Worm (Caenorhabditis elegans) whole organism, midembryonic: Measurements from ENCODE around the gene R09H10.1.

Source experiments
- T22C8.4 ChIP-seq: fragments of 200-800 bp; sonication (Bioruptor generic); IDR thresholded peaks from 2 replicates; pipeline ENCODE4 v1.3.6; 2022; ENCODE audit warnings: missing genetic modification characterization, missing compliant biosample characterization
- cog-1 ChIP-seq: sonication (generic microtip); optimal IDR thresholded peaks from 2 replicates; lab custom pipeline; 2016; ENCODE audit warnings: missing genetic modification characterization, missing compliant biosample characterization
- flt-1 ChIP-seq: fragments of 200-800 bp; sonication (Bioruptor generic); IDR thresholded peaks from 2 replicates; pipeline ENCODE4 v1.3.6; 2022; ENCODE audit warnings: missing genetic modification characterization, missing compliant biosample characterization
- klf-2 ChIP-seq: fragments of 200-800 bp; sonication (Bioruptor generic); conservative IDR thresholded peaks from 2 replicates; pipeline ENCODE4 v1.3.6; 2022; ENCODE audit warnings: missing genetic modification reagents, missing genetic modification characterization, missing compliant biosample characterization
- med-1 ChIP-seq: sonication (generic microtip); optimal IDR thresholded peaks from 2 replicates; lab custom pipeline; 2017; ENCODE audit warnings: missing genetic modification characterization, mild to moderate bottlenecking, missing compliant biosample characterization, antibody characterized with exemption, missing genetic modification reagents; ENCODE audit not compliant: insufficient read depth
- ref-1 ChIP-seq: fragments of 200-800 bp; sonication (Bioruptor generic); conservative IDR thresholded peaks from 2 replicates; pipeline ENCODE4 v1.3.6; 2022; ENCODE audit warnings: missing genetic modification reagents, missing genetic modification characterization, missing compliant biosample characterization
- tab-1 ChIP-seq: fragments of 200-800 bp; sonication (Bioruptor generic); IDR thresholded peaks from 2 replicates; pipeline ENCODE4 v1.3.6; 2022; ENCODE audit warnings: missing genetic modification characterization, missing compliant biosample characterization
- ztf-23 ChIP-seq: fragments of 200-800 bp; sonication (Bioruptor generic); IDR thresholded peaks from 2 replicates; pipeline ENCODE4 v1.3.6; 2022; ENCODE audit warnings: missing genetic modification reagents, missing genetic modification characterization, missing compliant biosample characterization
- ztf-29 ChIP-seq: fragments of 200-800 bp; sonication (Bioruptor generic); IDR thresholded peaks from 2 replicates; pipeline ENCODE4 v1.3.6; 2022; ENCODE audit warnings: missing genetic modification reagents, missing genetic modification characterization, missing compliant biosample characterization

Gene R09H10.1

ce11 chrIV:10599983-10600382, at the start of gene R09H10.1:
Gene R09H10.1, plus strand, starts transcription at chrIV:10600283.
- TF ChIP-seq T22C8.4 (no peak), med-1 (GFP tag; lab: Kevin White, UChicago) (no peak), cog-1 (tag; lab: Kevin White, UChicago) (no peak), ztf-23 (GFP tag; lab: Robert Waterston, UW) (no peak), tab-1 (no peak), ref-1 (GFP tag; lab: Robert Waterston, UW) (no peak), klf-2 (GFP tag; lab: Robert Waterston, UW) (no peak), flt-1 (GFP tag; lab: Robert Waterston, UW) (no peak), ztf-29 (GFP tag; lab: Robert Waterston, UW) (no peak)

ce11 chrIV:10554947-10555346, 45.1 kb upstream of the R09H10.1 start, which contains the start of gene zim-2:
Gene zim-2, plus strand, starts transcription at chrIV:10555247.
- TF ChIP-seq flt-1 (GFP tag; lab: Robert Waterston, UW), result no peak
- TF ChIP-seq ztf-29 (GFP tag; lab: Robert Waterston, UW), result no peak
- no peak for TF ChIP-seq tab-1
- no peak for TF ChIP-seq klf-2 (GFP tag; lab: Robert Waterston, UW)
- no peak for TF ChIP-seq T22C8.4
- no peak for TF ChIP-seq cog-1 (tag; lab: Kevin White, UChicago)
- no peak for TF ChIP-seq ztf-23 (GFP tag; lab: Robert Waterston, UW)
- TF ChIP-seq med-1 (GFP tag; lab: Kevin White, UChicago), result no peak
- TF ChIP-seq ref-1 (GFP tag; lab: Robert Waterston, UW), result no peak

ce11 chrIV:10558415-10558814, 41.7 kb upstream of the R09H10.1 start, which contains the start of gene zim-3:
Gene zim-3, plus strand, starts transcription at chrIV:10558715.
- TF ChIP-seq ref-1 (GFP tag; lab: Robert Waterston, UW) (no peak), cog-1 (tag; lab: Kevin White, UChicago) (no peak), T22C8.4 (no peak), tab-1 (no peak), ztf-23 (GFP tag; lab: Robert Waterston, UW) (no peak), klf-2 (GFP tag; lab: Robert Waterston, UW) (no peak), flt-1 (GFP tag; lab: Robert Waterston, UW) (no peak), ztf-29 (GFP tag; lab: Robert Waterston, UW) (no peak), med-1 (GFP tag; lab: Kevin White, UChicago) (no peak)

- TF ChIP-seq cog-1 (tag; lab: Kevin White, UChicago) (no peak), med-1 (GFP tag; lab: Kevin White, UChicago) (no peak), ref-1 (GFP tag; lab: Robert Waterston, UW) (no peak), T22C8.4 (no peak)
Observed at ce11 chrIV:10561605-10562004, 38.5 kb upstream of the R09H10.1 start, which contains the start of gene him-8. Gene him-8, plus strand, starts transcription at chrIV:10561905.

- TF ChIP-seq ref-1 (GFP tag; lab: Robert Waterston, UW) (no peak), tab-1 (no peak), ztf-23 (GFP tag; lab: Robert Waterston, UW) (no peak), klf-2 (GFP tag; lab: Robert Waterston, UW) (no peak), ztf-29 (GFP tag; lab: Robert Waterston, UW) (no peak), flt-1 (GFP tag; lab: Robert Waterston, UW) (no peak), T22C8.4 (no peak), med-1 (GFP tag; lab: Kevin White, UChicago) (no peak), cog-1 (tag; lab: Kevin White, UChicago) (no peak)
Observed at ce11 chrIV:10564613-10565012, 35.5 kb upstream of the R09H10.1 start.

ce11 chrIV:10565282-10565681, 34.8 kb upstream of the R09H10.1 start:
- TF ChIP-seq klf-2 (GFP tag; lab: Robert Waterston, UW) (no peak), flt-1 (GFP tag; lab: Robert Waterston, UW) (no peak), ztf-29 (GFP tag; lab: Robert Waterston, UW) (no peak), tab-1 (no peak), med-1 (GFP tag; lab: Kevin White, UChicago) (no peak), cog-1 (tag; lab: Kevin White, UChicago) (no peak), ref-1 (GFP tag; lab: Robert Waterston, UW) (no peak), ztf-23 (GFP tag; lab: Robert Waterston, UW) (no peak), T22C8.4 (no peak)

ce11 chrIV:10567822-10568221, 32.3 kb upstream of the R09H10.1 start:
- TF ChIP-seq ztf-29 (GFP tag; lab: Robert Waterston, UW) (no peak), tab-1 (no peak), klf-2 (GFP tag; lab: Robert Waterston, UW) (no peak), cog-1 (tag; lab: Kevin White, UChicago) (no peak), T22C8.4 (no peak), ref-1 (GFP tag; lab: Robert Waterston, UW) (no peak), ztf-23 (GFP tag; lab: Robert Waterston, UW) (no peak), flt-1 (GFP tag; lab: Robert Waterston, UW) (no peak), med-1 (GFP tag; lab: Kevin White, UChicago) (no peak)

ce11 chrIV:10570065-10570464, 30.0 kb upstream of the R09H10.1 start:
- no peak for TF ChIP-seq med-1 (GFP tag; lab: Kevin White, UChicago)
- TF ChIP-seq ztf-29 (GFP tag; lab: Robert Waterston, UW), result no peak
- TF ChIP-seq ztf-23 (GFP tag; lab: Robert Waterston, UW), result no peak
- no peak for TF ChIP-seq tab-1
- no peak for TF ChIP-seq klf-2 (GFP tag; lab: Robert Waterston, UW)
- TF ChIP-seq cog-1 (tag; lab: Kevin White, UChicago), result no peak
- TF ChIP-seq T22C8.4, result no peak
- no peak for TF ChIP-seq ref-1 (GFP tag; lab: Robert Waterston, UW)
- TF ChIP-seq flt-1 (GFP tag; lab: Robert Waterston, UW), result no peak

ce11 chrIV:10571020-10571419, 29.1 kb upstream of the R09H10.1 start:
- TF ChIP-seq med-1 (GFP tag; lab: Kevin White, UChicago), result no peak
- TF ChIP-seq ref-1 (GFP tag; lab: Robert Waterston, UW), result no peak
- TF ChIP-seq ztf-23 (GFP tag; lab: Robert Waterston, UW), result no peak
- TF ChIP-seq T22C8.4, result no peak
- no peak for TF ChIP-seq cog-1 (tag; lab: Kevin White, UChicago)
- TF ChIP-seq klf-2 (GFP tag; lab: Robert Waterston, UW), result no peak
- no peak for TF ChIP-seq tab-1
